Worm (Caenorhabditis elegans): Measurements from ENCODE around the gene bmk-1.
"Not testable (repeated sequence)": the region's sequence is repeated elsewhere in the genome, so short reads cannot be mapped to it uniquely, and the experiment has no call there.

Gene bmk-1

DNA sequence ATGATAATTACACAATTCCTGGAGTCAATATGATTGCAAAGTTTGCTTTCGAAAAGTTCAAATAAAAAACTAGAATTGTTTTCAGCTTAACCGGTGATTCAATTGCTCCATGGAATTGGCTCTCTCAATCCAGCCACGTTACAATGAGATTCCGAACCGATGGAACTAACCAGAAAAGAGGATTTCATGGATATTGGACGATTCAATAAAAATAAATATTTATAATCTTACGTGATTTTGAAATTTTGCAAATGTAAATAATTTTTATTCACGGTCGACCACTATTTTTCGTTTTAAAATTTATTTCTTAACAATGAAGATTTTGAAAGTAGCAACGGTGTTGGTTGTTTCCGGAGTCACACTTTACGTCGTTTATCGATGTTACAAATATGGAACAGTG lies 25.2 kb upstream of the bmk-1 start, which contains the start of gene R02D5.10:
R02D5.10 (plus strand) TSS at position 301 of the 400 bp plus-strand sequence.
- TF ChIP-seq W03F9.2 (tag; optimal IDR thresholded peaks at IDR 0.05) (no peak), dao-5 (tag; optimal IDR thresholded peaks at IDR 0.05) (no peak), him-1 (tag; optimal IDR thresholded peaks at IDR 0.05) (no peak)

- TF ChIP-seq W03F9.2 (tag; optimal IDR thresholded peaks at IDR 0.05) (no peak), dao-5 (tag; optimal IDR thresholded peaks at IDR 0.05) (no peak), him-1 (tag; optimal IDR thresholded peaks at IDR 0.05) (no peak)
These were observed 24.6 kb upstream of the bmk-1 start, which contains the start of gene R02D5.7 for ce11 chrV:14481401-14481800. R02D5.7 (minus strand) TSS chrV:14481501.

DNA sequence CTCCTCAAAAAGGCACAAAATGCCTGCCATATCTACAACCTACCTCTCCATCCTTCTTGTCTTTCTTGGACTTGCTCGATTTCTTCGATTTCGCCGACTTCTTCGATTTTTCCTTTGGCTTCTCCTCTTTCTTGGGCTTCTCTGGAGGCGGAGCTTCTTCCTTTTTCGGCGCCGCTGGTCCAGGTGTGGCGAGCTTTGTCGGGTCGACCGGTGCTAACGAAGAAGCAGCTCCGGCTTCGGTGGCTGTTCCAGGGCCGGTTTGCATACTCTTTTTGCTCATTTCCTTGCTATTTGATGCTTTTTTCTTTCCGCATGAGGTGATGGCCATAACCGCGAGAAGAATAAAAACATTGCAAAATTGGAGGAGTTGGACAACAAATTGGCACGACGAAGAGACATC lies 23.7 kb upstream of the bmk-1 start:
- no peak for TF ChIP-seq dao-5 (tag; optimal IDR thresholded peaks at IDR 0.05)
- no peak for TF ChIP-seq W03F9.2 (tag; optimal IDR thresholded peaks at IDR 0.05)
- TF ChIP-seq him-1 (tag; optimal IDR thresholded peaks at IDR 0.05), result no peak

DNA sequence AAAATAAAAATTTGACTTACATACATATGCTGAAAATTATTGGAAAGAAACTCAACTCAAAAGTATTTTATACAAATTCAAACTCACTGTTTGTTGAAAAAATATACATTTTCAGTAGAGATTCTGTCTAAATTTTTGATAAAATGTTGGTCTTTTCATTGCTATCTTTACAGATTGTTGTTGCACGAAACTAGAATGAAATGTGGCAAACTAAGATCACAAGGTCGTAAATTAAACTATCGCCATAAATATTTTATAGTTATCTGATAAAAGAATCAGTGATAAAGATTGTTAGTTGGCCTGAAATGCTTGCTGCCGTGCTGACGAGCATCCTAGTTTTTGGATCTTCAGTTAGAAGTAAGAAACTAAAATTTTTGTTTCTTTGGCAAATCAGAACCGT lies 22.2 kb upstream of the bmk-1 start, which contains the start of gene clec-55:
clec-55 (plus strand) TSS at position 301 of the 400 bp plus-strand sequence.
- no peak for TF ChIP-seq dao-5 (tag; optimal IDR thresholded peaks at IDR 0.05)
- TF ChIP-seq W03F9.2 (tag; optimal IDR thresholded peaks at IDR 0.05), result no peak
- no peak for TF ChIP-seq him-1 (tag; optimal IDR thresholded peaks at IDR 0.05)

DNA sequence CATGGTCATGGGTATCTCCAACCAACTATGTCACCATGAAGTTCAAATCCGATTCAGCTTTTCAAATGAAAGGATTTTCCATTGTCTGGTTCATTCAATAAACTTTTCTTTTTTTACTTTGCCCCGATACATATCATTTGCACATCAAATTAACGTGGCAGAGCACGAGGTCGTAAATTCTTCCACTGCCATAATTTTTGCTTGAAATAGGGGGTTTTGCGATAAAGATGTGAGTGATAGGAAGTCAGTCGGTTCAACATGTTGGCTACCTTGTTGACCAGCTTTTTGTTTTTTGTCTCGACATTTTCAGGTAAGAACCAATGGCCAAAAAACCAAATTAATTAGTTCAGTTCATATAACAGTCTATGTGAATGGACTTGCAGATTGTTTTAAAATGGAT lies 19.9 kb upstream of the bmk-1 start, which contains the start of gene clec-54:
clec-54 (plus strand) TSS at position 224 of the 400 bp plus-strand sequence.
- TF ChIP-seq dao-5 (tag; optimal IDR thresholded peaks at IDR 0.05) (no peak), W03F9.2 (tag; optimal IDR thresholded peaks at IDR 0.05) (no peak)

DNA sequence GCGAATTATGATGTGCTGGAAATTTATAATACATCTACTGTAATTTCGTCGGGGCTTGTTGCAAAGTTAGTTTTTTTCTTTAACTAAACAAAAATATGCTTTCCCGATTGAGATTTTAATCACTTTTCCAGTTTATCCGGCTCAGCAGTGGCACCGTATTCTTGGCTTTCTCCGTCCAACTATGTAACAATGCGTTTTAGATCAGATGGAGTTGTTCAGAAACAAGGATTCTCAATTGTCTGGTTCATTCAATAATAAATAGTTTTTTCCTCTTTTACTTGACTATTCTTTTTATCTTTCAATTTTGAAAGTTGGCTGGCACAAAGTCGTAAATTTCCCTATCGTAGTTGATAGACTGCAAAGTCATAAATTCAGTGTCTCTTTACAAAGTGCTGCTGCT lies 17.3 kb upstream of the bmk-1 start, which contains the start of gene clec-56:
clec-56 (plus strand) TSS at position 301 of the 400 bp plus-strand sequence.
- TF ChIP-seq W03F9.2 (tag; optimal IDR thresholded peaks at IDR 0.05) (no peak), dao-5 (tag; optimal IDR thresholded peaks at IDR 0.05) (no peak), him-1 (tag; optimal IDR thresholded peaks at IDR 0.05) (no peak)

ce11 chrV:14472229-14472628 lies 15.4 kb upstream of the bmk-1 start, which contains the start of gene clec-227:
clec-227 (plus strand) TSS chrV:14472529.
- no peak for TF ChIP-seq dao-5 (tag; optimal IDR thresholded peaks at IDR 0.05)
- TF ChIP-seq him-1 (tag; optimal IDR thresholded peaks at IDR 0.05), result no peak
- TF ChIP-seq W03F9.2 (tag; optimal IDR thresholded peaks at IDR 0.05), result no peak

ce11 chrV:14468931-14469330 lies 12.1 kb upstream of the bmk-1 start, which contains the start of gene clec-57:
clec-57 (plus strand) TSS chrV:14469231.
- no peak for TF ChIP-seq dao-5 (tag; optimal IDR thresholded peaks at IDR 0.05)
- no peak for TF ChIP-seq W03F9.2 (tag; optimal IDR thresholded peaks at IDR 0.05)
- TF ChIP-seq him-1 (tag; optimal IDR thresholded peaks at IDR 0.05), result no peak

- no peak for TF ChIP-seq him-1 (tag; optimal IDR thresholded peaks at IDR 0.05)
- no peak for TF ChIP-seq dao-5 (tag; optimal IDR thresholded peaks at IDR 0.05)
- no peak for TF ChIP-seq W03F9.2 (tag; optimal IDR thresholded peaks at IDR 0.05)
These were observed 11.6 kb upstream of the bmk-1 start, which contains the start of gene srz-97 for ce11 chrV:14468196-14468874. srz-97 (minus strand) TSS chrV:14468246.

- TF ChIP-seq W03F9.2 (tag; optimal IDR thresholded peaks at IDR 0.05) (no peak), dao-5 (tag; optimal IDR thresholded peaks at IDR 0.05) (no peak), him-1 (tag; optimal IDR thresholded peaks at IDR 0.05) (no peak)
These were observed 7.6 kb upstream of the bmk-1 start, which contains the start of gene F08H9.4 for ce11 chrV:14464368-14464767. F08H9.4 (minus strand) TSS chrV:14464428.

- TF ChIP-seq dao-5, him-1, W03F9.2 (tag; optimal IDR thresholded peaks at IDR 0.05): not testable (repeated sequence)
These were observed 6.3 kb upstream of the bmk-1 start, which contains the start of gene F08H9.3 for ce11 chrV:14463087-14463486. F08H9.3 (minus strand) TSS chrV:14463338.

DNA sequence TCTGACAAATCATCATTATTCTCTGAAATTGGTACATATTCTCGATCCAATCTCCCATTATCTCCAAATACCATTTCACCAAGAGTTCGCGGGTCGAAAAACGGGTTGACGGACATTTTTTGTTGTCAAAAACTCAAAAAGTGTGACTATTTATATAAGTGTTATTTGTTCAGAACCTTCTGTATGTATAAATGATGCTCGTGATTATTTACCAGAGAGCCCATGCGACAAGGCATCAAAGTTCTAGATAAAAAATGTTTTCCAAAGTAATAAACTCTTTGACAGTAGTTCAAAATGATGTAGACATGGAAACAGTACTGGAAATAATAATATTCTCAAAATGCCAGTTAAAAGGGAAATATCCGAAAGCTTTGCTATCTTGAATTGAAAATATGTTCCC lies 5.9 kb upstream of the bmk-1 start:
- TF ChIP-seq dao-5 (tag; optimal IDR thresholded peaks at IDR 0.05), result no peak
- TF ChIP-seq him-1 (tag; optimal IDR thresholded peaks at IDR 0.05), result no peak
- TF ChIP-seq W03F9.2 (tag; optimal IDR thresholded peaks at IDR 0.05), result no peak

DNA sequence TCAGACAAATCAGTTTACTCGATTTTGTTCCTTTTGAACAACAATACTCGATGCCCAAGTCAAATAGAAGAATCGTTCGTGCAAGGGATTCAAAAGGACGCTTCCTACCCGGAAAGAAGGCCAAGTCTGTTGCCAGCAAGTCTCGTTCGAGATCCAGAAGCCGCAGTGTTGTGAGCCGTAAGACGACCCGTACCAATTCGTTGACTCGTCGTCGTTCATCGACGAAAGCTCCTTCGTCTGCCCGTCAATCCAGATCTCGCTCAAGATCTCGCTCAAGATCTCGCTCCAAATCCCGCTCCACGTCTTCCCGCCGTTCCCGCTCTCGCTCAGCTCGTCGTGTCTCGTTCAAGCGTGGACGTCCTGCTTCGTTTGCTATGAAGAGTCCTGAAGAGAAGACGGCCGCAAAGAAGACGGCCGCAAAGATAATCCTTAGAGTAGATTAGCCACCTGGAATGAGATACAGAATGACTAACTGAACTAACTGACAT lies 3.9 kb upstream of the bmk-1 start, which contains the start of gene F08H9.2:
F08H9.2 (plus strand) TSS at position 51 of the 488 bp plus-strand sequence.
- TF ChIP-seq W03F9.2 (tag; optimal IDR thresholded peaks at IDR 0.05), result no peak
- TF ChIP-seq dao-5 (tag; optimal IDR thresholded peaks at IDR 0.05), result no peak
- no peak for TF ChIP-seq him-1 (tag; optimal IDR thresholded peaks at IDR 0.05)

- TF ChIP-seq dao-5 (tag; optimal IDR thresholded peaks at IDR 0.05), result no peak
- no peak for TF ChIP-seq W03F9.2 (tag; optimal IDR thresholded peaks at IDR 0.05)
- TF ChIP-seq him-1 (tag; optimal IDR thresholded peaks at IDR 0.05), result no peak
These were observed 3.3 kb upstream of the bmk-1 start for ce11 chrV:14460122-14460521.
